Fruit fly (Drosophila melanogaster) whole organism, embryonic: ENCODE data around the gene eIF2Bepsilon.
A peak's percentile ranks its signal among the peaks of the same experiment; 100 is the strongest.

ENCODE experiments used
- Atf6 ChIP-seq: fragments of 200-800 bp; sonication (Bioruptor generic); IDR thresholded peaks from 2 replicates; pipeline ENCODE4 v1.3.6; 2022; ENCODE audit warnings: missing biosample characterization, missing genetic modification characterization
- CG10979 ChIP-seq: fragments of 200-800 bp; sonication (Bioruptor generic); optimal IDR thresholded peaks from 2 replicates; lab custom pipeline; 2018; ENCODE audit warnings: missing biosample characterization, mild to moderate bottlenecking, missing genetic modification characterization, moderate library complexity
- CG11247 ChIP-seq: fragments of 200-800 bp; sonication (Bioruptor generic); IDR thresholded peaks from 2 replicates; pipeline ENCODE4 v1.3.6; 2022; ENCODE audit warnings: missing biosample characterization, missing genetic modification characterization
- CG12391 ChIP-seq: fragments of 200-800 bp; sonication (Bioruptor generic); optimal IDR thresholded peaks from 3 replicates; lab custom pipeline; 2018; ENCODE audit warnings: missing biosample characterization, mild to moderate bottlenecking, missing genetic modification characterization, moderate library complexity
- CG13424 ChIP-seq: fragments of 200-800 bp; sonication (Bioruptor generic); optimal IDR thresholded peaks from 2 replicates; lab custom pipeline; 2019; ENCODE audit warnings: missing biosample characterization, mild to moderate bottlenecking, missing genetic modification characterization, moderate library complexity
- CG14710 ChIP-seq: fragments of 200-800 bp; sonication (Bioruptor generic); optimal IDR thresholded peaks from 3 replicates; lab custom pipeline; 2019; ENCODE audit warnings: missing biosample characterization, mild to moderate bottlenecking, missing genetic modification characterization, moderate library complexity
- CG17912 ChIP-seq: fragments of 200-800 bp; sonication (Bioruptor generic); optimal IDR thresholded peaks from 2 replicates; lab custom pipeline; 2018; ENCODE audit warnings: missing biosample characterization, mild to moderate bottlenecking, missing genetic modification characterization
- CG1792 ChIP-seq: fragments of 200-800 bp; sonication (Bioruptor generic); optimal IDR thresholded peaks from 2 replicates; lab custom pipeline; 2016; ENCODE audit warnings: missing biosample characterization, missing genetic modification characterization
- CG18011 ChIP-seq: fragments of 200-800 bp; sonication (Bioruptor generic); optimal IDR thresholded peaks from 2 replicates; lab custom pipeline; 2017; ENCODE audit warnings: missing biosample characterization, missing genetic modification characterization, mild to moderate bottlenecking, moderate library complexity, missing genotype
- CG2129 ChIP-seq: fragments of 200-800 bp; sonication (Bioruptor generic); IDR thresholded peaks from 2 replicates; pipeline ENCODE4 v1.3.6; 2022; ENCODE audit warnings: missing biosample characterization, missing genetic modification characterization; ENCODE audit not compliant: partially characterized antibody
- CG30403 ChIP-seq: fragments of 200-800 bp; sonication (Bioruptor generic); optimal IDR thresholded peaks from 3 replicates; lab custom pipeline; 2016; ENCODE audit warnings: missing biosample characterization, missing genetic modification characterization
- CG31224 ChIP-seq: fragments of 200-800 bp; sonication (Bioruptor generic); IDR thresholded peaks from 2 replicates; pipeline ENCODE4 v1.3.6; 2022; ENCODE audit warnings: missing biosample characterization, missing genetic modification characterization
- CG31365 ChIP-seq: fragments of 200-800 bp; sonication (Bioruptor generic); optimal IDR thresholded peaks from 2 replicates; lab custom pipeline; 2018; ENCODE audit warnings: missing biosample characterization, mild to moderate bottlenecking, missing genetic modification characterization
- CG31388 ChIP-seq: fragments of 200-800 bp; sonication (Bioruptor generic); optimal IDR thresholded peaks from 2 replicates; lab custom pipeline; 2016; ENCODE audit warnings: missing biosample characterization, missing genetic modification characterization
- CG3281 ChIP-seq: fragments of 200-800 bp; sonication (Bioruptor generic); optimal IDR thresholded peaks from 3 replicates; lab custom pipeline; 2017; ENCODE audit warnings: missing biosample characterization, mild to moderate bottlenecking, missing genetic modification characterization
- CG33213 ChIP-seq: fragments of 200-800 bp; sonication (Bioruptor generic); optimal IDR thresholded peaks from 3 replicates; lab custom pipeline; 2016; ENCODE audit warnings: missing biosample characterization, missing genetic modification characterization
- CG34224 ChIP-seq: fragments of 200-800 bp; sonication (Bioruptor generic); IDR thresholded peaks from 3 replicates; pipeline ENCODE4 v1.3.6; 2022; ENCODE audit warnings: missing biosample characterization, missing genetic modification characterization; ENCODE audit not compliant: partially characterized antibody
- CG34422 ChIP-seq: fragments of 200-800 bp; sonication (Bioruptor generic); IDR thresholded peaks from 3 replicates; pipeline ENCODE4 v1.3.6; 2022; ENCODE audit warnings: missing biosample characterization, missing genetic modification characterization
- CG6272 ChIP-seq: fragments of 200-800 bp; sonication (Bioruptor generic); IDR thresholded peaks from 2 replicates; pipeline ENCODE4 v1.3.6; 2022; ENCODE audit warnings: missing biosample characterization, missing genetic modification characterization
- CG6689 ChIP-seq: fragments of 200-800 bp; sonication (Bioruptor generic); IDR thresholded peaks from 2 replicates; pipeline ENCODE4 v1.3.6; 2022; ENCODE audit warnings: missing biosample characterization, missing genetic modification characterization
- CG7271 ChIP-seq: fragments of 200-800 bp; sonication (Bioruptor generic); optimal IDR thresholded peaks from 2 replicates; lab custom pipeline; 2018; ENCODE audit warnings: missing biosample characterization, mild to moderate bottlenecking, missing genetic modification characterization, moderate library complexity
- CG7786 ChIP-seq: fragments of 200-800 bp; sonication (Bioruptor generic); optimal IDR thresholded peaks from 2 replicates; lab custom pipeline; 2016; ENCODE audit warnings: missing biosample characterization, missing genetic modification characterization
- CG8478 ChIP-seq: fragments of >200 bp; optimal IDR thresholded peaks from 2 replicates; lab custom pipeline; 2018
- CG9215 ChIP-seq: fragments of 200-800 bp; sonication (Bioruptor generic); IDR thresholded peaks from 2 replicates; pipeline ENCODE4 v1.3.6; 2022; ENCODE audit warnings: missing biosample characterization, missing genetic modification characterization
- CG9797 ChIP-seq: fragments of 200-800 bp; sonication (Bioruptor generic); optimal IDR thresholded peaks from 3 replicates; lab custom pipeline; 2018; ENCODE audit warnings: missing biosample characterization, mild to moderate bottlenecking, missing genetic modification characterization
- CHES-1-like ChIP-seq: fragments of 200-800 bp; sonication (Bioruptor generic); optimal IDR thresholded peaks from 2 replicates; lab custom pipeline; 2016; ENCODE audit warnings: missing biosample characterization, missing genetic modification characterization
- Dbx ChIP-seq: fragments of 200-800 bp; sonication (Bioruptor generic); IDR thresholded peaks from 3 replicates; pipeline ENCODE4 v1.3.6; 2022; ENCODE audit warnings: missing biosample characterization, missing genetic modification characterization
- Ets65A ChIP-seq: fragments of 200-800 bp; sonication (Bioruptor generic); peaks from one replicate; lab custom pipeline; 2016; ENCODE audit warnings: missing biosample characterization, missing genetic modification characterization
- Ets97D ChIP-seq: fragments of 200-800 bp; sonication (Bioruptor generic); optimal IDR thresholded peaks from 3 replicates; lab custom pipeline; 2016; ENCODE audit warnings: missing biosample characterization, missing genetic modification characterization
- GATAe ChIP-seq: fragments of 200-800 bp; sonication (Bioruptor generic); conservative IDR thresholded peaks from 2 replicates; pipeline ENCODE4 v1.3.6; 2022; ENCODE audit warnings: missing biosample characterization, missing genetic modification characterization
- NfI ChIP-seq: fragments of 200-800 bp; sonication (Bioruptor generic); optimal IDR thresholded peaks from 3 replicates; lab custom pipeline; 2018; ENCODE audit warnings: missing biosample characterization, mild to moderate bottlenecking, missing genetic modification characterization, moderate library complexity
- Opbp ChIP-seq: fragments of 200-800 bp; sonication (Bioruptor generic); IDR thresholded peaks from 3 replicates; pipeline ENCODE4 v1.3.6; 2022; ENCODE audit warnings: missing biosample characterization, missing genetic modification characterization; ENCODE audit not compliant: partially characterized antibody
- Spps ChIP-seq: fragments of 200-800 bp; sonication (Bioruptor generic); optimal IDR thresholded peaks from 2 replicates; lab custom pipeline; 2018; ENCODE audit warnings: missing biosample characterization, mild to moderate bottlenecking, missing genetic modification characterization
- TFAM ChIP-seq: fragments of 200-800 bp; sonication (Bioruptor generic); optimal IDR thresholded peaks from 2 replicates; lab custom pipeline; 2017; ENCODE audit warnings: missing biosample characterization, missing genetic modification characterization, inconsistent platforms
- Xrp1 ChIP-seq: fragments of 200-800 bp; sonication (Bioruptor generic); IDR thresholded peaks from 2 replicates; pipeline ENCODE4 v1.3.6; 2022; ENCODE audit warnings: missing biosample characterization, missing genetic modification characterization
- amos ChIP-seq: fragments of 200-800 bp; sonication (Bioruptor generic); IDR thresholded peaks from 2 replicates; pipeline ENCODE4 v1.3.6; 2022; ENCODE audit warnings: missing biosample characterization, missing genetic modification characterization; ENCODE audit not compliant: partially characterized antibody
- ato ChIP-seq: fragments of 200-800 bp; sonication (Bioruptor generic); IDR thresholded peaks from 2 replicates; pipeline ENCODE4 v1.3.6; 2022; ENCODE audit warnings: missing biosample characterization, missing genetic modification characterization; ENCODE audit not compliant: partially characterized antibody
- dysf ChIP-seq: fragments of 200-800 bp; sonication (Bioruptor generic); IDR thresholded peaks from 3 replicates; pipeline ENCODE4 v1.3.6; 2022; ENCODE audit warnings: missing biosample characterization, missing genetic modification characterization
- fd64A ChIP-seq: fragments of 200-800 bp; sonication (Bioruptor generic); optimal IDR thresholded peaks from 3 replicates; lab custom pipeline; 2018; ENCODE audit warnings: missing biosample characterization, mild to moderate bottlenecking, missing genetic modification characterization
- hbn ChIP-seq: fragments of 200-800 bp; sonication (Bioruptor generic); IDR thresholded peaks from 2 replicates; pipeline ENCODE4 v1.3.6; 2022; ENCODE audit warnings: missing biosample characterization, missing genetic modification characterization; ENCODE audit not compliant: partially characterized antibody
- hkb ChIP-seq, 2 experiments: fragments of 200-800 bp in 1 of 2; fragments of >200 bp in 1 of 2; sonication (Bioruptor generic) in 1 of 2; IDR thresholded peaks in 1 of 2; optimal IDR thresholded peaks in 1 of 2; 2 replicates each; pipeline versions ENCODE4 v1.3.6 to Lab custom; 2017 to 2022; ENCODE audit warnings: missing biosample characterization in 1 of 2, missing genetic modification characterization in 1 of 2
- jigr1 ChIP-seq: fragments of 200-800 bp; sonication (Bioruptor generic); IDR thresholded peaks from 3 replicates; pipeline ENCODE4 v1.3.6; 2022; ENCODE audit warnings: missing biosample characterization, missing genetic modification characterization
- nerfin-2 ChIP-seq: fragments of 200-800 bp; sonication (Bioruptor generic); IDR thresholded peaks from 2 replicates; pipeline ENCODE4 v1.3.6; 2022; ENCODE audit warnings: missing biosample characterization, missing genetic modification characterization; ENCODE audit not compliant: partially characterized antibody
- nmo ChIP-seq: fragments of 200-800 bp; sonication (Bioruptor generic); optimal IDR thresholded peaks from 2 replicates; lab custom pipeline; 2018; ENCODE audit warnings: missing biosample characterization, mild to moderate bottlenecking, missing genetic modification characterization, moderate library complexity
- slp2 ChIP-seq: fragments of 200-800 bp; sonication (Bioruptor generic); optimal IDR thresholded peaks from 2 replicates; lab custom pipeline; 2016; ENCODE audit warnings: missing biosample characterization, missing genetic modification characterization
- tgo ChIP-seq: fragments of 200-800 bp; sonication (Bioruptor generic); IDR thresholded peaks from 3 replicates; pipeline ENCODE4 v1.3.6; 2022; ENCODE audit warnings: missing biosample characterization, missing genetic modification characterization
- tx ChIP-seq: fragments of 200-800 bp; sonication (Bioruptor generic); optimal IDR thresholded peaks from 2 replicates; lab custom pipeline; 2016; ENCODE audit warnings: missing biosample characterization, missing genetic modification characterization
- unpg ChIP-seq: fragments of 200-800 bp; sonication (Bioruptor generic); optimal IDR thresholded peaks from 3 replicates; lab custom pipeline; 2018; ENCODE audit warnings: missing biosample characterization, mild to moderate bottlenecking, missing genetic modification characterization, moderate library complexity
- yki ChIP-seq: fragments of >200 bp; optimal IDR thresholded peaks from 3 replicates; lab custom pipeline; 2018
- zfh2 ChIP-seq: fragments of 200-800 bp; sonication (Bioruptor generic); optimal IDR thresholded peaks from 2 replicates; lab custom pipeline; 2016; ENCODE audit warnings: missing biosample characterization, missing genetic modification characterization

eIF2Bepsilon gene

dm6 chrX:1889926-1890325 is 32.7 kb downstream of the eIF2Bepsilon start, which contains the start of the genes trr and mRpL16:
TSS of gene trr (minus strand) at chrX:1889950.
TSS of gene mRpL16 (plus strand) at chrX:1890256.
- TF ChIP-seq hkb (optimal IDR thresholded peaks at IDR 0.05; lab: Kevin White, UChicago) = no peak
- TF ChIP-seq hkb (GFP tag; IDR thresholded peaks at IDR 0.05; lab: Robert Waterston, UW) = no peak
- TF ChIP-seq Ets65A (GFP tag; lab: Kevin White, UChicago) = peak; percentile 86
- peak; percentile 84 for TF ChIP-seq CG9797 (GFP tag; lab: Kevin White, UChicago)
- TF ChIP-seq CG31388 (GFP tag; lab: Kevin White, UChicago) = no peak
- peak; percentile 35; the same call in 1 of the 2 replicates for TF ChIP-seq CG11247 (GFP tag; lab: Robert Waterston, UW)
- no peak for TF ChIP-seq CG3281 (GFP tag; lab: Kevin White, UChicago)
- peak; percentile 75 for TF ChIP-seq nmo (GFP tag; lab: Kevin White, UChicago)
- TF ChIP-seq CG33213 (GFP tag; lab: Kevin White, UChicago) = peak; percentile 12
- TF ChIP-seq Dbx (GFP tag; lab: Robert Waterston, UW) = peak; percentile 71
- TF ChIP-seq CG14710 = peak; percentile 77
- TF ChIP-seq jigr1 (GFP tag; lab: Robert Waterston, UW) = no peak
- 0 out of 3 replicates have a peak, but pooled peaks have one; percentile 37 for TF ChIP-seq CG34224 (GFP tag; lab: Robert Waterston, UW)
- TF ChIP-seq CG31365 (tag; lab: Kevin White, UChicago) = no peak
- no peak for TF ChIP-seq fd64A (GFP tag; lab: Kevin White, UChicago)
- peak; percentile 19 for TF ChIP-seq Spps (tag; lab: Kevin White, UChicago)
- TF ChIP-seq slp2 (GFP tag; lab: Kevin White, UChicago) = peak; percentile 33
- peak; percentile 47; the same call in 1 of the 3 replicates for TF ChIP-seq dysf (GFP tag; lab: Robert Waterston, UW)
- peak; percentile 29 for TF ChIP-seq CG18011 (GFP tag; lab: Kevin White, UChicago)
- TF ChIP-seq CG13424 = peak; percentile 52
- TF ChIP-seq CG7786 (GFP tag; lab: Kevin White, UChicago) = peak; percentile 58
- peak; percentile 52; the same call in 2 of the 3 replicates for TF ChIP-seq Opbp (GFP tag; lab: Robert Waterston, UW)
- TF ChIP-seq CG8478 (lab: Kevin White, UChicago) = no peak
- peak; percentile 65 for TF ChIP-seq zfh2
- TF ChIP-seq hbn (GFP tag; lab: Robert Waterston, UW) = peak; percentile 76
- TF ChIP-seq Xrp1 (GFP tag; lab: Robert Waterston, UW) = 0 out of 2 replicates have a peak, but pooled peaks have one; percentile 7
- TF ChIP-seq CG6272 = peak; percentile 45; the same call in 1 of the 2 replicates
- peak; percentile 51; the same call in 1 of the 2 replicates for TF ChIP-seq nerfin-2
- peak; percentile 59 for TF ChIP-seq NfI
- TF ChIP-seq tx (GFP tag; lab: Kevin White, UChicago) = peak; percentile 31
- 0 out of 2 replicates have a peak, but pooled peaks have one; percentile 36 for TF ChIP-seq CG6689
- TF ChIP-seq CHES-1-like (GFP tag; lab: Kevin White, UChicago) = peak; percentile 44
- TF ChIP-seq amos = peak; percentile 70
- peak; percentile 14 for TF ChIP-seq CG7271 (tag; lab: Kevin White, UChicago)
- TF ChIP-seq CG9215 (GFP tag; lab: Robert Waterston, UW) = peak; percentile 44; the same call in 1 of the 2 replicates
- TF ChIP-seq CG12391 = peak; percentile 72
- 0 out of 2 replicates have a peak, but pooled peaks have one; percentile 16 for TF ChIP-seq CG31224 (GFP tag; lab: Robert Waterston, UW)
- TF ChIP-seq CG34422 (GFP tag; lab: Robert Waterston, UW) = peak; percentile 64; the same call in 1 of the 3 replicates
- peak; percentile 18 for TF ChIP-seq CG30403 (GFP tag; lab: Kevin White, UChicago)
- peak; percentile 32 for TF ChIP-seq CG10979
- TF ChIP-seq CG2129 = peak; percentile 44; the same call in 1 of the 2 replicates
- TF ChIP-seq Atf6 (GFP tag; lab: Robert Waterston, UW) = no peak
- peak; percentile 30 for TF ChIP-seq CG17912
- TF ChIP-seq tgo = 0 out of 3 replicates have a peak, but pooled peaks have one; percentile 17
- TF ChIP-seq unpg (GFP tag; lab: Kevin White, UChicago) = peak; percentile 39
- peak; percentile 41 for TF ChIP-seq CG1792
- no peak for TF ChIP-seq GATAe
- 0 out of 2 replicates have a peak, but pooled peaks have one; percentile 45 for TF ChIP-seq ato (GFP tag; lab: Robert Waterston, UW)
- no peak for TF ChIP-seq TFAM (GFP tag; lab: Kevin White, UChicago)
- no peak for TF ChIP-seq yki (lab: Kevin White, UChicago)
- TF ChIP-seq Ets97D (GFP tag; lab: Kevin White, UChicago) = peak; percentile 66
